Fruit fly (Drosophila melanogaster): ENCODE measurements around the gene Tsp66E.

Tsp66E gene

DNA sequence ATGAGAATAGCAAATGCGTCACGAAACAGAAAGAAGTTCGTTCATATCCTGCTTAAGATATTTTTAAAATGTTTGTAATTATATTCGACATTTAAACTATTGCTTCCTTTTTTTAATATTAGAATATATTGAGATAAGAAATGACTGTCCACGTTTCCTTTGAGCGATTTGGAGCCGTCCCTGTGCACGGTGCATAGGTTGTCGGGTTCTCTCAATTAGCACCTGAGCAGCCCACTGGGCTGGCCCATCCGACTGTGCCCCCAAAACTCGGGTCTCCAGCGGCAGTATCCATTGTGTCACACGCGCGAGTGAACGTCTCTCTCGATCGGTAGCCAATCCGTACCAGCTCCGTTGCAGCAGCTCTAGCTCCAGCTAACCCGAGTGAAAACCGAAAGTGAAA lies 46.3 kb downstream of the Tsp66E start, which contains the start of gene CG13313 (continued):
- TF ChIP-seq ems (GFP tag; optimal IDR thresholded peaks at IDR 0.05) (no peak), sisA (GFP tag; IDR thresholded peaks at IDR 0.05) (peak; percentile 23; the same call in 1 of the 2 replicates), CG10979 (tag; optimal IDR thresholded peaks at IDR 0.05) (peak; percentile 20), gem (tag; optimal IDR thresholded peaks at IDR 0.05) (no peak), scrt (GFP tag; optimal IDR thresholded peaks at IDR 0.05) (no peak), Hr3 (GFP tag; optimal IDR thresholded peaks at IDR 0.05) (no peak), row (GFP tag; IDR thresholded peaks at IDR 0.05) (peak; percentile 49), sens (GFP tag) (peak; percentile 69), phol (tag; optimal IDR thresholded peaks at IDR 0.05) (peak; percentile 3), CG8924 (tag; optimal IDR thresholded peaks at IDR 0.05) (no peak), eve (GFP tag; optimal IDR thresholded peaks at IDR 0.05) (no peak), bsh (GFP tag; optimal IDR thresholded peaks at IDR 0.05) (peak in 1 of 2 experiments; percentile 8), luna (GFP tag; optimal IDR thresholded peaks at IDR 0.05) (no peak), nmo (GFP tag; optimal IDR thresholded peaks at IDR 0.05) (peak; percentile 13), nerfin-2 (GFP tag; IDR thresholded peaks at IDR 0.05; ENCODE audit: partially characterized antibody) (no peak), CG7786 (GFP tag; optimal IDR thresholded peaks at IDR 0.05) (no peak), Atf6 (GFP tag; IDR thresholded peaks at IDR 0.05) (no peak), CG9215 (GFP tag; IDR thresholded peaks at IDR 0.05) (0 out of 2 replicates have a peak, but pooled peaks have one; percentile 14), grn (GFP tag; optimal IDR thresholded peaks at IDR 0.05) (no peak)

DNA sequence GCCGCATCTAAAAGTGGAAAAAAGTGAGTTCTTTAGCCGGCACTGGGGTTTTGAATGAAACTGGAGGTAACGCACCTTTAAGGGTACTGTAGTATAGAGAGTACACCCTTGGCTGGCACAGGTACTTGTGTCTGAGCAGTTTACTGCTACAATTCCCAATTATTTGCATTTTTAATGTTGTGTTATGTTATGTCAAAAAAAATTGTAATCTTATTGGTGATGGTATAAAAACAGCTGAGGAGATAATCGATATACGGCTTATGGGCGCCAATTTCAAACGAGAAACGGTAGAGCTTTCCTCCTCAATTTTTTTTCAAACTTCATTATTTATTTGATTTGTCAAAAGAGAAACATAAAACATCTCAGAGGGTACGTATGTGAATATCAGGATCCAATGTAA lies 52.2 kb downstream of the Tsp66E start, which contains the start of gene ValRS-m:
Gene ValRS-m, minus strand, starts transcription at position 312 of the 400 bp plus-strand sequence.
- TF ChIP-seq eve (GFP tag; optimal IDR thresholded peaks at IDR 0.05) (no peak), Doc3 (GFP tag; IDR thresholded peaks at IDR 0.05; ENCODE audit: partially characterized antibody) (no peak), CG2678 (tag; optimal IDR thresholded peaks at IDR 0.05) (no peak), CG10979 (tag; optimal IDR thresholded peaks at IDR 0.05) (no peak), ci (GFP tag; IDR thresholded peaks at IDR 0.05) (no peak), E2f2 (GFP tag; IDR thresholded peaks at IDR 0.05) (peak; percentile 86), crp (GFP tag; optimal IDR thresholded peaks at IDR 0.05) (peak in 1 of 2 experiments; percentile 80), CG9215 (GFP tag; IDR thresholded peaks at IDR 0.05) (no peak), unc-4 (GFP tag; IDR thresholded peaks at IDR 0.05; ENCODE audit: partially characterized antibody) (0 out of 2 replicates have a peak, but pooled peaks have one; percentile 20), PHDP (tag; optimal IDR thresholded peaks at IDR 0.05) (no peak), zfh1 (GFP tag; IDR thresholded peaks at IDR 0.05) (no peak), Kr (GFP tag; optimal IDR thresholded peaks at IDR 0.05) (no peak), CG8765 (GFP tag; IDR thresholded peaks at IDR 0.05) (no peak), CG4282 (GFP tag; optimal IDR thresholded peaks at IDR 0.05) (no peak), HLH3B (GFP tag; IDR thresholded peaks at IDR 0.05) (no peak), BEAF-32 (GFP tag; optimal IDR thresholded peaks at IDR 0.05) (peak; percentile 3), CG2116 (GFP tag; optimal IDR thresholded peaks at IDR 0.05) (no peak), MBD-R2 (GFP tag; IDR thresholded peaks at IDR 0.05) (peak; percentile 42), CG18599 (GFP tag; optimal IDR thresholded peaks at IDR 0.05) (no peak), Pdp1 (GFP tag; optimal IDR thresholded peaks at IDR 0.05) (peak in 1 of 2 experiments; percentile 73), D19B (GFP tag; optimal IDR thresholded peaks at IDR 0.05) (no peak), chif (GFP tag; optimal IDR thresholded peaks at IDR 0.05) (no peak), CG7556 (GFP tag; optimal IDR thresholded peaks at IDR 0.05) (no peak), bbx (GFP tag; IDR thresholded peaks at IDR 0.05; ENCODE audit: partially characterized antibody) (peak; percentile 53; the same call in 1 of the 2 replicates), Dp (GFP tag; optimal IDR thresholded peaks at IDR 0.05) (peak; percentile 79), pzg (GFP tag; optimal IDR thresholded peaks at IDR 0.05) (peak; percentile 6), CG6813 (GFP tag; optimal IDR thresholded peaks at IDR 0.05) (no peak), chinmo (GFP tag; IDR thresholded peaks at IDR 0.05; ENCODE audit: partially characterized antibody) (0 out of 4 replicates have a peak, but pooled peaks have one; percentile 40), trem (tag; optimal IDR thresholded peaks at IDR 0.05) (peak; percentile 36), Elba2 (GFP tag; optimal IDR thresholded peaks at IDR 0.05) (no peak), Mes4 (GFP tag; optimal IDR thresholded peaks at IDR 0.05) (no peak), NK7.1 (GFP tag; optimal IDR thresholded peaks at IDR 0.05) (no peak), CG18619 (GFP tag; optimal IDR thresholded peaks at IDR 0.05) (no peak)
